Fruit fly (Drosophila melanogaster): ENCODE results near the gene Dys.

Gene Dys

dm6 chr3R:19571938-19572337, 111.1 kb downstream of the Dys start:
- TF ChIP-seq ken (GFP tag; IDR thresholded peaks at IDR 0.05) (no peak), nom (GFP tag; optimal IDR thresholded peaks at IDR 0.05) (peak; percentile 4)

dm6 chr3R:19581829-19582228, 120.9 kb downstream of the Dys start:
- TF ChIP-seq Xrp1 (GFP tag; IDR thresholded peaks at IDR 0.05): no peak
- no peak for TF ChIP-seq MTF-1 (GFP tag; optimal IDR thresholded peaks at IDR 0.05; ENCODE audit: borderline replicate concordance)
- TF ChIP-seq CG13296 (GFP tag; optimal IDR thresholded peaks at IDR 0.05): no peak
- peak; percentile 62 for TF ChIP-seq nom (GFP tag; optimal IDR thresholded peaks at IDR 0.05)
- TF ChIP-seq ash1 (GFP tag; optimal IDR thresholded peaks at IDR 0.05): no peak
- TF ChIP-seq oc (tag; optimal IDR thresholded peaks at IDR 0.05): no peak
- peak; percentile 23 for TF ChIP-seq Blimp-1 (GFP tag; optimal IDR thresholded peaks at IDR 0.05)
- TF ChIP-seq fd96Cb (tag; optimal IDR thresholded peaks at IDR 0.05): no peak
- peak; percentile 27 for TF ChIP-seq Hr39 (optimal IDR thresholded peaks at IDR 0.05)
- TF ChIP-seq CG8281 (tag; optimal IDR thresholded peaks at IDR 0.05): no peak
- TF ChIP-seq nmo (GFP tag; optimal IDR thresholded peaks at IDR 0.05): no peak
- TF ChIP-seq so (GFP tag; IDR thresholded peaks at IDR 0.05): no peak
- no peak for TF ChIP-seq pum (GFP tag; optimal IDR thresholded peaks at IDR 0.05)
- no peak for TF ChIP-seq CG3281 (GFP tag; optimal IDR thresholded peaks at IDR 0.05)
- TF ChIP-seq pzg (GFP tag; optimal IDR thresholded peaks at IDR 0.05): no peak
- no peak for TF ChIP-seq CG12299 (tag; optimal IDR thresholded peaks at IDR 0.05)

- TF ChIP-seq CG18262 (tag; optimal IDR thresholded peaks at IDR 0.05): peak; percentile 57
- TF ChIP-seq CG11695 (GFP tag; IDR thresholded peaks at IDR 0.05): 0 out of 3 replicates have a peak, but pooled peaks have one; percentile 10
- TF ChIP-seq lola (GFP tag; optimal IDR thresholded peaks at IDR 0.05): peak in 1 of 3 experiments; percentile 17
- TF ChIP-seq CG15601 (tag; optimal IDR thresholded peaks at IDR 0.05): peak; percentile 5
- no peak for TF ChIP-seq nerfin-1 (tag; optimal IDR thresholded peaks at IDR 0.05)
- TF ChIP-seq zfh1 (GFP tag; IDR thresholded peaks at IDR 0.05): peak; percentile 56; the same call in 2 of the 3 replicates
- no peak for TF ChIP-seq slp2 (GFP tag; optimal IDR thresholded peaks at IDR 0.05)
- TF ChIP-seq CG9932 (GFP tag; IDR thresholded peaks at IDR 0.05): no peak
- peak; percentile 6 for TF ChIP-seq phol (tag; optimal IDR thresholded peaks at IDR 0.05)
- peak; percentile 48 for TF ChIP-seq row (GFP tag; IDR thresholded peaks at IDR 0.05)
- TF ChIP-seq amos (GFP tag; IDR thresholded peaks at IDR 0.05; ENCODE audit: partially characterized antibody): peak; percentile 24; the same call in 1 of the 2 replicates
- peak; percentile 23 for TF ChIP-seq CG11504 (tag; optimal IDR thresholded peaks at IDR 0.05)
- peak; percentile 3 for TF ChIP-seq unpg (GFP tag; optimal IDR thresholded peaks at IDR 0.05)
- peak; percentile 40 for TF ChIP-seq CG2712 (tag; optimal IDR thresholded peaks at IDR 0.05)
- TF ChIP-seq sna (GFP tag; IDR thresholded peaks at IDR 0.05; ENCODE audit: partially characterized antibody): peak; percentile 41; the same call in 1 of the 2 replicates
- TF ChIP-seq Deaf1 (tag; optimal IDR thresholded peaks at IDR 0.05): no peak
- TF ChIP-seq CG8478 (optimal IDR thresholded peaks at IDR 0.05): no peak
- TF ChIP-seq Dll (GFP tag; IDR thresholded peaks at IDR 0.05; ENCODE audit: partially characterized antibody): peak; percentile 81
- no peak for TF ChIP-seq nmo (GFP tag; optimal IDR thresholded peaks at IDR 0.05)
- TF ChIP-seq CG13624 (GFP tag; optimal IDR thresholded peaks at IDR 0.05): no peak
- TF ChIP-seq CG13287 (GFP tag; IDR thresholded peaks at IDR 0.05; ENCODE audit: partially characterized antibody): peak; percentile 41; the same call in 1 of the 2 replicates
- peak; percentile 69 for TF ChIP-seq sens (GFP tag)
- peak; percentile 36 for TF ChIP-seq BEAF-32 (GFP tag; optimal IDR thresholded peaks at IDR 0.05)
- TF ChIP-seq vvl (GFP tag; IDR thresholded peaks at IDR 0.05): peak; percentile 7; the same call in 1 of the 2 replicates
- TF ChIP-seq CG1603 (tag; optimal IDR thresholded peaks at IDR 0.05): peak; percentile 4
- 0 out of 3 replicates have a peak, but pooled peaks have one; percentile 45 for TF ChIP-seq CG16813 (GFP tag; IDR thresholded peaks at IDR 0.05; ENCODE audit: partially characterized antibody)
- 0 out of 2 replicates have a peak, but pooled peaks have one; percentile 23 for TF ChIP-seq unc-4 (GFP tag; IDR thresholded peaks at IDR 0.05; ENCODE audit: partially characterized antibody)
- TF ChIP-seq Xrp1 (GFP tag; IDR thresholded peaks at IDR 0.05): peak; percentile 34; the same call in 1 of the 2 replicates
- TF ChIP-seq CG31441 (GFP tag; IDR thresholded peaks at IDR 0.05): peak; percentile 33; the same call in 1 of the 2 replicates
- TF ChIP-seq Scr (GFP tag; IDR thresholded peaks at IDR 0.05; ENCODE audit: partially characterized antibody): peak; percentile 56; the same call in 1 of the 2 replicates
- TF ChIP-seq CG6791 (GFP tag; IDR thresholded peaks at IDR 0.05; ENCODE audit: partially characterized antibody): 0 out of 3 replicates have a peak, but pooled peaks have one; percentile 11
These were observed 122.4 kb downstream of the Dys start for dm6 chr3R:19583311-19583710.
